Fruit fly (Drosophila melanogaster) whole organism, prepupa: ENCODE results near the gene CG12984.
A peak's percentile ranks its signal among the peaks of the same experiment; 100 is the strongest.

Experiments
- CG32006 ChIP-seq: fragments of 200-800 bp; sonication (Bioruptor generic); optimal IDR thresholded peaks from 3 replicates; lab custom pipeline; 2017; ENCODE audit warnings: missing biosample characterization, mild to moderate bottlenecking, missing genetic modification characterization
- CG3919 ChIP-seq: fragments of 200-800 bp; sonication (Bioruptor generic); optimal IDR thresholded peaks from 3 replicates; lab custom pipeline; 2016; ENCODE audit warnings: missing biosample characterization, missing genetic modification characterization
- CG6163 ChIP-seq: fragments of 200-800 bp; sonication (Bioruptor generic); IDR thresholded peaks from 3 replicates; pipeline ENCODE4 v1.3.6; 2022; ENCODE audit warnings: missing biosample characterization, missing genetic modification characterization
- Eip75B ChIP-seq: fragments of 200-800 bp; sonication (Bioruptor generic); optimal IDR thresholded peaks from 3 replicates; lab custom pipeline; 2016; ENCODE audit warnings: missing biosample characterization, missing genetic modification characterization
- Eip78C ChIP-seq: fragments of 200-800 bp; sonication (Bioruptor generic); peaks from one replicate; lab custom pipeline; 2016; ENCODE audit warnings: missing biosample characterization, missing genetic modification characterization
- Hr4 ChIP-seq: fragments of 200-800 bp; sonication (Bioruptor generic); optimal IDR thresholded peaks from 3 replicates; lab custom pipeline; 2016; ENCODE audit warnings: missing biosample characterization, missing genetic modification characterization
- lz ChIP-seq: fragments of 200-800 bp; sonication (Bioruptor generic); optimal IDR thresholded peaks from 3 replicates; lab custom pipeline; 2016; ENCODE audit warnings: missing biosample characterization, missing genetic modification characterization
- pdm3 ChIP-seq: fragments of 200-800 bp; sonication (Bioruptor generic); optimal IDR thresholded peaks from 3 replicates; lab custom pipeline; 2016; ENCODE audit warnings: missing biosample characterization, missing genetic modification characterization

DNA sequence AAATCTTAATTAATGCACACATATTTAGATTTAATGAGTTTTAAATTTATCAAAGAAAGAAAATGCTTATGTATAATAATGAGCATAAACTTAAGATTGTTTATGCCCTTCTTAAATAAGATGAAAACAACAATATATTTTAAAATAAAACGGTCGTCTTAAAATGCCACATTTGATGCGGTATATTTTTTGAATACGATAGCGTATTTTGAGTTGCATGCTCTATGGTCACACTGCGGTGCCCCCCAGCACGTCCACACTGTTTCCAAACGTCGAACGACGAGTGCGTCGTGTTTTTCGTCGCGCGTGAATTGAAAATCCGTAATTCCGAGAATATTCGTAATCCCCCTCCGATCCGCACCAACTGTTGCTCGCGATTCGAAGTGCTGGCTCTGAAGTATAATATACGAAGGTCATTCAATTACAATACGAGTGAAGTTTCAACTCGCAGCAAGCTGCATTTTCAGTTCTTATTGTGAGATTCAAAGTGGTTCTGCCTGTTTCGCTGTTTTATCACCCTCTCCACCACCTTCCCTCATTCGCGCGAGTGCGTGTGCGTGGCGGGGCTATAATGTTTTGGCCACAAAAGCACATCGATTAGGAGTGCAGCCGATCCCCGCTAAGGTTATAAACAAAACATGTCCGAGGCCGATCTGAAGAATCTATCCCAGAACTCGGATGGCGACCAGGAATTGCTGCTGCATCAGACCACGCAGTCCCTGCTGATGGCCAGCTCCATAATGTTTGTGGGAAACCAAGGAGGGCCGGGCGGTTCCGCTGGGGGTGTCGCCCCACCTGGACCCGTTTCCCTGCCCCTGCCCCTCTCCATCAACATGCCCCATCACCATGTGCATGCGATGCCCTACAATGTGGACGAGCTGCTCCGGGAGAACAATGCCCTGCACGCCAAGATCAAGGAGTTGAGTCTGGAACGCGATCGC lies 43.1 kb downstream of the CG12984 start, which contains the start of gene siz:
- no peak for TF ChIP-seq Eip75B (GFP tag; lab: Kevin White, UChicago)
- 0 out of 3 replicates have a peak, but pooled peaks have one; percentile 13 for TF ChIP-seq CG6163
- peak; percentile 5 for TF ChIP-seq pdm3
- no peak for TF ChIP-seq CG32006 (GFP tag; lab: Kevin White, UChicago)
- peak; percentile 24 for TF ChIP-seq CG3919 (GFP tag; lab: Kevin White, UChicago)
- TF ChIP-seq Hr4, result peak; percentile 21
- TF ChIP-seq Eip78C (GFP tag; lab: Kevin White, UChicago), result peak; percentile 72
- peak; percentile 14 for TF ChIP-seq lz (GFP tag; lab: Kevin White, UChicago)
